Worm (Caenorhabditis elegans): ENCODE results near the gene git-1.

DNA sequence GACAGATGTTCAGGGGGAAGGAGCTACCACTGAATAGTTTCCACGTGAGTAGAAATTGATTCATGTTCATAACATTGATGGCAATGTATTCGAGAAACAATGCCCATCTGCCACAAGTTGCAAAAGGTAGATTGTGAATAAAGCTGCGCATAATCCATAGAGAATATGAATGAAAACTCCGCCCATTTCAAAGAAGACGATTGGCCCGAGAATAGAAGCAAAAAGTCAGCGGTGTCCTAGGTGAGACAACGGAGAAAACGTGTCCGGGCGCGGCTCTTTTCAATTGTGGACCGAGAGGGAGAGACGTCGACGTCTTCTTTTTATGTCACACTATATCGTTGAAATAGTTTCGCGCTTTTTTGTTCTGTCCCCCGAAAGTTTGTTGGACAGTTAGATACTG lies 25.1 kb upstream of the git-1 start, which contains the start of gene vab-3:
- TF ChIP-seq med-1 (GFP tag; optimal IDR thresholded peaks at IDR 0.05; ENCODE audit: insufficient read depth) (no peak), ref-1 (GFP tag; conservative IDR thresholded peaks at IDR 0.05) (no peak), ztf-29 (GFP tag; IDR thresholded peaks at IDR 0.05) (no peak), tab-1 (GFP tag; IDR thresholded peaks at IDR 0.05) (no peak), T22C8.4 (GFP tag; IDR thresholded peaks at IDR 0.05) (no peak), flt-1 (GFP tag; IDR thresholded peaks at IDR 0.05) (no peak), klf-2 (GFP tag; conservative IDR thresholded peaks at IDR 0.05) (no peak)

Data from whole organism, midembryonic.